Fruit fly (Drosophila melanogaster): ENCODE results near the gene side-VII.

DNA sequence ATGACTTTTGCATAAGTTTGCCTTT is 7.9 kb upstream of the side-VII start, which contains the start of gene PpD3:
- TF ChIP-seq rn (GFP tag; IDR thresholded peaks at IDR 0.05) (no peak), CG8159 (tag; optimal IDR thresholded peaks at IDR 0.05) (no peak), CG12605 (GFP tag; IDR thresholded peaks at IDR 0.05) (no peak), CG4496 (GFP tag; IDR thresholded peaks at IDR 0.05) (no peak), CG8301 (tag; optimal IDR thresholded peaks at IDR 0.05) (no peak), CG15710 (tag; optimal IDR thresholded peaks at IDR 0.05) (no peak), Ets98B (GFP tag; IDR thresholded peaks at IDR 0.05) (no peak), D1 (tag; optimal IDR thresholded peaks at IDR 0.05) (no peak)

Data from whole organism, pupa.